Comparison of ENCODE assay signal across 1 fruit fly cellular context in the genomic region with DNA sequence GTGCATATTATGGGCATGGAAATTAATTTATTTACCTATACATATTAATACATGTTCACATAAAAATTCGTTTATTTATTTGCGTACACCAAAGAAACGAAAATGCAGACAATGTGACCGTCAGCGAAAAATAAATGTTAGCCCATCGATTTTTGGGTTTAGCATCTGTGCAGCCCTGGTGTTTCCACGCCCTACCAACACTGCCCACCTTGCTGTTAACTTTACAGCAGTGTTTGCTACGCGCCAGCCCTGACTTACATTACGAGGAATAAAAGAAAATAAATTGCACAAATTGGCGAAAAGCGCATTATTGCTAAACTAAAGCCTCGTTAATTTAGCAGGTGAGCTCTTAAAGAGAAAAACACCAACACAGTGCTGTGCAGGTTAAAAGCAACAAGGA.
A peak's percentile ranks its signal among the peaks of the same experiment; 100 is the strongest.
TF ChIP-seq lines count a peak whose summit lies in the region.

A gene (plus strand): TSS at position 228 of the 400 bp plus-strand sequence.
A gene (plus strand): TSS at position 228 of the 400 bp plus-strand sequence.
A gene (plus strand): TSS at position 228 of the 400 bp plus-strand sequence.

TF ChIP-seq in whole organism, embryonic, 481 proteins besides CTCF, POLR2A, EP300 and RAD21 (continued from another document and continues in another):
- TF ChIP-seq Atf3 (GFP tag; optimal IDR thresholded peaks at IDR 0.05; lab: Kevin White, UChicago) (peak; percentile 65), dati (GFP tag; IDR thresholded peaks at IDR 0.05; lab: Robert Waterston, UW) (no peak), CG6791 (GFP tag; IDR thresholded peaks at IDR 0.05; lab: Robert Waterston, UW; ENCODE audit: partially characterized antibody) (peak; percentile 30; the same call in 1 of the 3 replicates), Doc3 (GFP tag; IDR thresholded peaks at IDR 0.05; lab: Robert Waterston, UW; ENCODE audit: partially characterized antibody) (no peak), CG14710 (tag; optimal IDR thresholded peaks at IDR 0.05; lab: Kevin White, UChicago) (peak; percentile 86), wor (GFP tag; IDR thresholded peaks at IDR 0.05; lab: Robert Waterston, UW) (no peak), ssp (GFP tag; IDR thresholded peaks at IDR 0.05; lab: Robert Waterston, UW) (peak; percentile 17; the same call in 1 of the 2 replicates), eve (GFP tag; optimal IDR thresholded peaks at IDR 0.05; lab: Kevin White, UChicago) (no peak), CG18619 (GFP tag; optimal IDR thresholded peaks at IDR 0.05; lab: Kevin White, UChicago) (peak; percentile 13), CG4282 (GFP tag; optimal IDR thresholded peaks at IDR 0.05; lab: Kevin White, UChicago) (no peak), CG5953 (GFP tag; IDR thresholded peaks at IDR 0.05; lab: Robert Waterston, UW) (no peak), CG18011 (GFP tag; optimal IDR thresholded peaks at IDR 0.05; lab: Kevin White, UChicago) (no peak), CG3847 (GFP tag; IDR thresholded peaks at IDR 0.05; lab: Robert Waterston, UW) (peak; percentile 75), pzg (GFP tag; optimal IDR thresholded peaks at IDR 0.05; lab: Kevin White, UChicago) (peak; percentile 97), ERR (GFP tag; optimal IDR thresholded peaks at IDR 0.05; lab: Kevin White, UChicago) (no peak), nom (GFP tag; optimal IDR thresholded peaks at IDR 0.05; lab: Kevin White, UChicago) (peak; percentile 37), Pdp1 (GFP tag; optimal IDR thresholded peaks at IDR 0.05; lab: Kevin White, UChicago) (peak; percentile 23 to 76), Chrac-16 (GFP tag; optimal IDR thresholded peaks at IDR 0.05; lab: Kevin White, UChicago) (peak; percentile 34), Gsc (GFP tag; IDR thresholded peaks at IDR 0.05; lab: Robert Waterston, UW) (no peak), trem (tag; optimal IDR thresholded peaks at IDR 0.05; lab: Kevin White, UChicago) (peak; percentile 45), CG8290 (GFP tag; optimal IDR thresholded peaks at IDR 0.05; lab: Kevin White, UChicago) (peak; percentile 58), CG8290 (tag; optimal IDR thresholded peaks at IDR 0.05; lab: Kevin White, UChicago) (peak in 1 of 2 experiments; percentile 91), CG1832 (GFP tag; optimal IDR thresholded peaks at IDR 0.05; lab: Kevin White, UChicago) (no peak), ase (GFP tag; IDR thresholded peaks at IDR 0.05; lab: Robert Waterston, UW) (no peak), Lhr (GFP tag; optimal IDR thresholded peaks at IDR 0.05; lab: Kevin White, UChicago) (peak; percentile 35), emc (GFP tag; optimal IDR thresholded peaks at IDR 0.05; lab: Kevin White, UChicago) (peak; percentile 4), chm (GFP tag; IDR thresholded peaks at IDR 0.05; lab: Robert Waterston, UW) (peak; percentile 57), CG10543 (GFP tag; optimal IDR thresholded peaks at IDR 0.05; lab: Kevin White, UChicago) (peak; percentile 47), CoRest (tag; optimal IDR thresholded peaks at IDR 0.05; lab: Kevin White, UChicago) (peak; percentile 51), CG8924 (tag; optimal IDR thresholded peaks at IDR 0.05; lab: Kevin White, UChicago) (peak; percentile 65), CG9609 (GFP tag; optimal IDR thresholded peaks at IDR 0.05; lab: Kevin White, UChicago) (peak; percentile 27), vnd (GFP tag; IDR thresholded peaks at IDR 0.05; lab: Robert Waterston, UW; ENCODE audit: partially characterized antibody) (no peak), pnt (GFP tag; optimal IDR thresholded peaks at IDR 0.05; lab: Kevin White, UChicago) (peak; percentile 28), aop (GFP tag; IDR thresholded peaks at IDR 0.05; lab: Robert Waterston, UW) (no peak), ham (GFP tag; IDR thresholded peaks at IDR 0.05; lab: Robert Waterston, UW) (no peak), prd (optimal IDR thresholded peaks at IDR 0.05; lab: Kevin White, UChicago) (no peak), prd (GFP tag; IDR thresholded peaks at IDR 0.05; lab: Robert Waterston, UW) (peak; percentile 40; the same call in 1 of the 3 replicates), odd (GFP tag; optimal IDR thresholded peaks at IDR 0.05; lab: Kevin White, UChicago) (no peak), Hsf (GFP tag; optimal IDR thresholded peaks at IDR 0.05; lab: Kevin White, UChicago) (peak; percentile 61), nmo (GFP tag; optimal IDR thresholded peaks at IDR 0.05; lab: Kevin White, UChicago) (peak; percentile 59), onecut (GFP tag; IDR thresholded peaks at IDR 0.05; lab: Robert Waterston, UW) (peak; percentile 98), en (GFP tag; optimal IDR thresholded peaks at IDR 0.05; lab: Kevin White, UChicago) (peak; percentile 45), B-H1 (GFP tag; IDR thresholded peaks at IDR 0.05; lab: Robert Waterston, UW) (no peak), br (optimal IDR thresholded peaks at IDR 0.05; lab: Kevin White, UChicago) (no peak), oc (tag; optimal IDR thresholded peaks at IDR 0.05; lab: Kevin White, UChicago) (peak; percentile 28), CG18599 (GFP tag; optimal IDR thresholded peaks at IDR 0.05; lab: Kevin White, UChicago) (no peak), CG18262 (tag; optimal IDR thresholded peaks at IDR 0.05; lab: Kevin White, UChicago) (no peak), CG2199 (GFP tag; IDR thresholded peaks at IDR 0.05; lab: Robert Waterston, UW) (no peak), CG12219 (GFP tag; optimal IDR thresholded peaks at IDR 0.05; lab: Kevin White, UChicago) (no peak), CG17912 (GFP tag; optimal IDR thresholded peaks at IDR 0.05; lab: Kevin White, UChicago) (no peak), Mes4 (GFP tag; optimal IDR thresholded peaks at IDR 0.05; lab: Kevin White, UChicago) (peak; percentile 11), CG12155 (GFP tag; optimal IDR thresholded peaks at IDR 0.05; lab: Kevin White, UChicago) (peak; percentile 54), Neu2 (GFP tag; optimal IDR thresholded peaks at IDR 0.05; lab: Kevin White, UChicago; ENCODE audit: borderline replicate concordance) (no peak), CG8478 (optimal IDR thresholded peaks at IDR 0.05; lab: Kevin White, UChicago) (no peak), sima (GFP tag; optimal IDR thresholded peaks at IDR 0.05; lab: Kevin White, UChicago) (no peak), Mad (GFP tag; optimal IDR thresholded peaks at IDR 0.05; lab: Kevin White, UChicago) (peak; percentile 72), sim (GFP tag; IDR thresholded peaks at IDR 0.05; lab: Robert Waterston, UW) (no peak), hbn (GFP tag; IDR thresholded peaks at IDR 0.05; lab: Robert Waterston, UW; ENCODE audit: partially characterized antibody) (no peak), Sox102F (GFP tag; optimal IDR thresholded peaks at IDR 0.05; lab: Kevin White, UChicago) (no peak), CG13296 (GFP tag; optimal IDR thresholded peaks at IDR 0.05; lab: Kevin White, UChicago) (no peak), CG11093 (GFP tag; IDR thresholded peaks at IDR 0.05; lab: Robert Waterston, UW) (no peak), CG3281 (GFP tag; optimal IDR thresholded peaks at IDR 0.05; lab: Kevin White, UChicago) (peak; percentile 69), CG15073 (GFP tag; optimal IDR thresholded peaks at IDR 0.05; lab: Kevin White, UChicago) (no peak), Hey (tag; optimal IDR thresholded peaks at IDR 0.05; lab: Kevin White, UChicago) (no peak), ken (GFP tag; IDR thresholded peaks at IDR 0.05; lab: Robert Waterston, UW) (peak; percentile 76), CG7271 (tag; optimal IDR thresholded peaks at IDR 0.05; lab: Kevin White, UChicago) (peak; percentile 3), mirr (GFP tag; optimal IDR thresholded peaks at IDR 0.05; lab: Kevin White, UChicago) (peak; percentile 51), H2.0 (GFP tag; IDR thresholded peaks at IDR 0.05; lab: Robert Waterston, UW) (peak; percentile 50), Med (GFP tag; lab: Kevin White, UChicago) (peak; percentile 96), CG9797 (GFP tag; optimal IDR thresholded peaks at IDR 0.05; lab: Kevin White, UChicago) (peak; percentile 88), Gug (GFP tag; IDR thresholded peaks at IDR 0.05; lab: Robert Waterston, UW) (0 out of 4 replicates have a peak, but pooled peaks have one; percentile 27), Opbp (GFP tag; IDR thresholded peaks at IDR 0.05; lab: Robert Waterston, UW; ENCODE audit: partially characterized antibody) (peak; percentile 80), CG3065 (GFP tag; optimal IDR thresholded peaks at IDR 0.05; lab: Kevin White, UChicago) (peak; percentile 49), Abd-B (GFP tag; optimal IDR thresholded peaks at IDR 0.05; lab: Kevin White, UChicago) (peak; percentile 16), inv (GFP tag; IDR thresholded peaks at IDR 0.05; lab: Robert Waterston, UW; ENCODE audit: partially characterized antibody) (no peak), Drgx (GFP tag; IDR thresholded peaks at IDR 0.05; lab: Robert Waterston, UW) (0 out of 2 replicates have a peak, but pooled peaks have one; percentile 6), CG1792 (GFP tag; optimal IDR thresholded peaks at IDR 0.05; lab: Kevin White, UChicago) (peak; percentile 6), Elba2 (GFP tag; optimal IDR thresholded peaks at IDR 0.05; lab: Kevin White, UChicago) (no peak), CG10147 (GFP tag; optimal IDR thresholded peaks at IDR 0.05; lab: Kevin White, UChicago) (no peak), BEAF-32 (GFP tag; optimal IDR thresholded peaks at IDR 0.05; lab: Kevin White, UChicago) (peak; percentile 50), CG3163 (GFP tag; optimal IDR thresholded peaks at IDR 0.05; lab: Kevin White, UChicago) (peak; percentile 15), CG15601 (tag; optimal IDR thresholded peaks at IDR 0.05; lab: Kevin White, UChicago) (peak; percentile 50), salm (tag; optimal IDR thresholded peaks at IDR 0.05; lab: Kevin White, UChicago) (no peak), Bdp1 (GFP tag; optimal IDR thresholded peaks at IDR 0.05; lab: Kevin White, UChicago) (peak; percentile 30), ranshi (GFP tag; IDR thresholded peaks at IDR 0.05; lab: Robert Waterston, UW) (0 out of 2 replicates have a peak, but pooled peaks have one; percentile 12), B-H2 (GFP tag; optimal IDR thresholded peaks at IDR 0.05; lab: Kevin White, UChicago) (peak; percentile 79), CG2889 (GFP tag; IDR thresholded peaks at IDR 0.05; lab: Robert Waterston, UW) (no peak), tio (GFP tag; optimal IDR thresholded peaks at IDR 0.05; lab: Kevin White, UChicago) (no peak), nerfin-2 (GFP tag; IDR thresholded peaks at IDR 0.05; lab: Robert Waterston, UW; ENCODE audit: partially characterized antibody) (no peak), CG10321 (GFP tag; IDR thresholded peaks at IDR 0.05; lab: Robert Waterston, UW) (no peak), Side (GFP tag; optimal IDR thresholded peaks at IDR 0.05; lab: Kevin White, UChicago) (peak; percentile 58), ac (GFP tag; optimal IDR thresholded peaks at IDR 0.05; lab: Kevin White, UChicago) (no peak), CG34224 (GFP tag; IDR thresholded peaks at IDR 0.05; lab: Robert Waterston, UW; ENCODE audit: partially characterized antibody) (0 out of 3 replicates have a peak, but pooled peaks have one; percentile 18), CG16779 (GFP tag; IDR thresholded peaks at IDR 0.05; lab: Robert Waterston, UW) (no peak), slbo (GFP tag; IDR thresholded peaks at IDR 0.05; lab: Robert Waterston, UW) (peak; percentile 78), CG14441 (GFP tag; IDR thresholded peaks at IDR 0.05; lab: Robert Waterston, UW) (peak; percentile 25; the same call in 1 of the 2 replicates), CG4730 (GFP tag; IDR thresholded peaks at IDR 0.05; lab: Robert Waterston, UW) (no peak), CG6683 (GFP tag; optimal IDR thresholded peaks at IDR 0.05; lab: Kevin White, UChicago) (no peak), gcm2 (GFP tag; optimal IDR thresholded peaks at IDR 0.05; lab: Kevin White, UChicago) (peak; percentile 38), CG10431 (GFP tag; optimal IDR thresholded peaks at IDR 0.05; lab: Kevin White, UChicago) (no peak), Scr (GFP tag; IDR thresholded peaks at IDR 0.05; lab: Robert Waterston, UW; ENCODE audit: partially characterized antibody) (no peak), CG17186 (GFP tag; optimal IDR thresholded peaks at IDR 0.05; lab: Kevin White, UChicago) (peak; percentile 67), Trl (optimal IDR thresholded peaks at IDR 0.05; lab: Kevin White, UChicago) (no peak), Trl (GFP tag; optimal IDR thresholded peaks at IDR 0.05; lab: Kevin White, UChicago) (peak; percentile 44), Lpt (GFP tag; optimal IDR thresholded peaks at IDR 0.05; lab: Kevin White, UChicago) (no peak), Hr51 (GFP tag; optimal IDR thresholded peaks at IDR 0.05; lab: Kevin White, UChicago) (peak; percentile 10 to 60), Stat92E (GFP tag; optimal IDR thresholded peaks at IDR 0.05; lab: Kevin White, UChicago) (peak in 1 of 3 experiments; percentile 60), dpn (GFP tag; optimal IDR thresholded peaks at IDR 0.05; lab: Kevin White, UChicago) (peak; percentile 64 to 76), CG10462 (GFP tag; optimal IDR thresholded peaks at IDR 0.05; lab: Kevin White, UChicago) (no peak), fru (optimal IDR thresholded peaks at IDR 0.05; lab: Kevin White, UChicago) (no peak), gsb (GFP tag; IDR thresholded peaks at IDR 0.05; lab: Robert Waterston, UW) (no peak), cato (GFP tag; optimal IDR thresholded peaks at IDR 0.05; lab: Kevin White, UChicago; ENCODE audit: borderline replicate concordance) (no peak), CG7372 (GFP tag; IDR thresholded peaks at IDR 0.05; lab: Robert Waterston, UW) (no peak), CG14860 (GFP tag; IDR thresholded peaks at IDR 0.05; lab: Robert Waterston, UW; ENCODE audit: partially characterized antibody) (0 out of 3 replicates have a peak, but pooled peaks have one; percentile 20), chn (GFP tag; optimal IDR thresholded peaks at IDR 0.05; lab: Kevin White, UChicago) (peak; percentile 63), HmgD (GFP tag; optimal IDR thresholded peaks at IDR 0.05; lab: Kevin White, UChicago) (peak; percentile 36), CG2712 (tag; optimal IDR thresholded peaks at IDR 0.05; lab: Kevin White, UChicago) (peak; percentile 36), Jarid2 (GFP tag; optimal IDR thresholded peaks at IDR 0.05; lab: Kevin White, UChicago) (peak; percentile 2), gt (GFP tag; IDR thresholded peaks at IDR 0.05; lab: Robert Waterston, UW) (no peak), CG30020 (tag; optimal IDR thresholded peaks at IDR 0.05; lab: Kevin White, UChicago) (peak; percentile 36), NC2β (GFP tag; optimal IDR thresholded peaks at IDR 0.05; lab: Kevin White, UChicago) (peak; percentile 76), Ssrp (tag; optimal IDR thresholded peaks at IDR 0.05; lab: Kevin White, UChicago) (no peak), CG6654 (GFP tag; optimal IDR thresholded peaks at IDR 0.05; lab: Kevin White, UChicago) (no peak), org-1 (GFP tag; optimal IDR thresholded peaks at IDR 0.05; lab: Kevin White, UChicago) (no peak), CG13424 (tag; optimal IDR thresholded peaks at IDR 0.05; lab: Kevin White, UChicago) (peak; percentile 17)
